Fruit fly (Drosophila melanogaster): ENCODE data around the gene CG32260.

- TF ChIP-seq Sin3A (optimal IDR thresholded peaks at IDR 0.05) (no peak), Myc (optimal IDR thresholded peaks at IDR 0.05) (no peak), psq (optimal IDR thresholded peaks at IDR 0.05) (no peak)
These were observed 16.2 kb downstream of the CG32260 start for dm6 chr3L:4158361-4158760.

All from Kc167 (cell line).